Worm (Caenorhabditis elegans): Measurements from ENCODE around the gene morc-1.

DNA sequence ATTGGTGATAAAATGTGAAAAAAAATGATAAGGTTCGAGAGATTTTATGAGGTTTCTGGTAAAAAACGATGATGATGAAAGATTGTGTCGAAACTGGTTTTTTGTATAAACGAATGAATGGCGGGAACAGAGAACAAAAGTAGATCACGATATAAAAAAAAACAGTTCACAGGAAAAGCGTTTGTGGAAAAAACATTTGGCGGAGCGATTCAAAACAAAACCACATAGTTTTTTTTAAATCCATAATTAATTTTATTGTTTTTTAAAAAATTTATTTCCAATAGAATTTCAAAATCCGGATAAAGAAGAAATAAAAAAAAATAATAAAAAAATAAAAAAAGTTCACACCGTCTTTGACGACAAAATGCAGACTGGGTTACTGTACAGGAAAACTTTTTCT is 8.7 kb upstream of the morc-1 start, which contains the start of gene ZC155.4:
- TF ChIP-seq unc-62 (GFP tag; optimal IDR thresholded peaks at IDR 0.05): no peak
- TF ChIP-seq elt-3 (tag; optimal IDR thresholded peaks at IDR 0.05): no peak
- no peak for TF ChIP-seq ztf-4 (tag; optimal IDR thresholded peaks at IDR 0.05)
- TF ChIP-seq unc-130 (tag; optimal IDR thresholded peaks at IDR 0.05): no peak
- no peak for TF ChIP-seq mep-1 (tag; optimal IDR thresholded peaks at IDR 0.05)
- TF ChIP-seq lin-13 (GFP tag; optimal IDR thresholded peaks at IDR 0.05): no peak
- no peak for TF ChIP-seq blmp-1 (tag; optimal IDR thresholded peaks at IDR 0.05)
- TF ChIP-seq pqm-1 (tag; optimal IDR thresholded peaks at IDR 0.05): no peak
- TF ChIP-seq mdl-1 (tag; optimal IDR thresholded peaks at IDR 0.05): no peak
- TF ChIP-seq ceh-8 (GFP tag; optimal IDR thresholded peaks at IDR 0.05): no peak
- TF ChIP-seq fkh-4 (tag; optimal IDR thresholded peaks at IDR 0.05; ENCODE audit: borderline replicate concordance): no peak
- TF ChIP-seq pag-3 (tag; optimal IDR thresholded peaks at IDR 0.05; ENCODE audit: borderline replicate concordance, insufficient read depth): no peak
- TF ChIP-seq sptf-1 (tag; optimal IDR thresholded peaks at IDR 0.05): no peak
